Worm (Caenorhabditis elegans): ENCODE data around the gene R12B2.3.

Gene R12B2.3

ce11 chrIII:5806720-5807119 lies 1.3 kb downstream of the R12B2.3 start, which contains the start of gene R12B2.2:
R12B2.2 (plus strand) TSS chrIII:5807020.
- TF ChIP-seq irx-1 (tag; optimal IDR thresholded peaks at IDR 0.05), result no peak
- TF ChIP-seq C34B4.2 (tag; optimal IDR thresholded peaks at IDR 0.05), result no peak
- no peak for TF ChIP-seq mep-1 (tag; optimal IDR thresholded peaks at IDR 0.05)
- TF ChIP-seq unc-98 (GFP tag; IDR thresholded peaks at IDR 0.05), result no peak

ce11 chrIII:5810012-5810411 lies 4.6 kb downstream of the R12B2.3 start:
- peak; percentile 14 for TF ChIP-seq nhr-85 (tag)
- TF ChIP-seq fkh-10 (GFP tag; optimal IDR thresholded peaks at IDR 0.05), result no peak
- no peak for TF ChIP-seq efl-3 (GFP tag; optimal IDR thresholded peaks at IDR 0.05)
- peak; percentile 14 for TF ChIP-seq lin-14 (GFP tag; optimal IDR thresholded peaks at IDR 0.05)
- TF ChIP-seq fkh-8 (tag; optimal IDR thresholded peaks at IDR 0.05), result no peak
- no peak for TF ChIP-seq fos-1 (tag; optimal IDR thresholded peaks at IDR 0.05)
- TF ChIP-seq elt-3 (tag; optimal IDR thresholded peaks at IDR 0.05), result no peak

ce11 chrIII:5811957-5812356 lies 6.6 kb downstream of the R12B2.3 start:
- TF ChIP-seq nhr-85 (tag) (no peak), irx-1 (tag; optimal IDR thresholded peaks at IDR 0.05) (no peak), nhr-20 (tag; optimal IDR thresholded peaks at IDR 0.05) (no peak), fkh-10 (GFP tag; optimal IDR thresholded peaks at IDR 0.05) (no peak), hlh-17 (GFP tag; optimal IDR thresholded peaks at IDR 0.05; ENCODE audit: borderline replicate concordance) (no peak), ztf-11 (tag; optimal IDR thresholded peaks at IDR 0.05) (no peak), fkh-4 (tag; optimal IDR thresholded peaks at IDR 0.05; ENCODE audit: borderline replicate concordance) (no peak), Y116A8C.19 (tag; optimal IDR thresholded peaks at IDR 0.05; ENCODE audit: borderline replicate concordance) (no peak), rnt-1 (tag; optimal IDR thresholded peaks at IDR 0.05) (no peak), lin-13 (GFP tag; optimal IDR thresholded peaks at IDR 0.05) (no peak), elt-2 (tag; optimal IDR thresholded peaks at IDR 0.05) (no peak), nhr-19 (GFP tag; conservative IDR thresholded peaks at IDR 0.05) (no peak), nhr-71 (tag; optimal IDR thresholded peaks at IDR 0.05) (no peak), ets-5 (GFP tag; IDR thresholded peaks at IDR 0.05) (no peak), snu-23 (GFP tag; optimal IDR thresholded peaks at IDR 0.05) (no peak), ceh-8 (GFP tag; optimal IDR thresholded peaks at IDR 0.05) (no peak), nhr-47 (tag; optimal IDR thresholded peaks at IDR 0.05) (no peak), ceh-90 (tag; optimal IDR thresholded peaks at IDR 0.05) (no peak), grh-1 (GFP tag; IDR thresholded peaks at IDR 0.05) (no peak)

- peak; percentile 66 for TF ChIP-seq lin-14 (GFP tag; optimal IDR thresholded peaks at IDR 0.05)
- TF ChIP-seq nhr-11 (tag; optimal IDR thresholded peaks at IDR 0.05), result no peak
- TF ChIP-seq lin-35 (GFP tag; optimal IDR thresholded peaks at IDR 0.05), result peak in 1 of 2 experiments; percentile 52
- peak in 4 of 6 experiments; percentile 7 to 66 (median 34) for TF ChIP-seq elt-3 (tag; optimal IDR thresholded peaks at IDR 0.05)
- TF ChIP-seq nhr-19 (GFP tag; conservative IDR thresholded peaks at IDR 0.05), result no peak
- TF ChIP-seq snu-23 (GFP tag; optimal IDR thresholded peaks at IDR 0.05), result peak; percentile 32
- TF ChIP-seq mep-1 (tag; optimal IDR thresholded peaks at IDR 0.05), result peak; percentile 31
- no peak for TF ChIP-seq sup-37 (GFP tag; optimal IDR thresholded peaks at IDR 0.05)
- no peak for TF ChIP-seq aha-1 (tag; optimal IDR thresholded peaks at IDR 0.05)
- peak; percentile 36 for TF ChIP-seq tbx-2 (tag; optimal IDR thresholded peaks at IDR 0.05)
- no peak for TF ChIP-seq F16B12.6 (tag; optimal IDR thresholded peaks at IDR 0.05)
- TF ChIP-seq efl-1 (optimal IDR thresholded peaks at IDR 0.05), result no peak
- TF ChIP-seq efl-1 (GFP tag; optimal IDR thresholded peaks at IDR 0.05 in 1 of 2), result peak in 1 of 2 experiments; percentile 68
- TF ChIP-seq nhr-85 (tag), result peak; percentile 64
- TF ChIP-seq lsy-2 (tag; optimal IDR thresholded peaks at IDR 0.05), result peak in 1 of 2 experiments; percentile 5
- TF ChIP-seq blmp-1 (tag; optimal IDR thresholded peaks at IDR 0.05), result peak; percentile 81
- peak; percentile 47 for TF ChIP-seq nhr-71 (tag; optimal IDR thresholded peaks at IDR 0.05)
- peak; percentile 36 for TF ChIP-seq nhr-20 (tag; optimal IDR thresholded peaks at IDR 0.05)
- TF ChIP-seq hlh-4 (tag; optimal IDR thresholded peaks at IDR 0.05), result no peak
Measured at ce11 chrIII:5812672-5813071, 7.3 kb downstream of the R12B2.3 start.
